Worm (Caenorhabditis elegans) whole organism, midembryonic: Measurements from ENCODE around the gene rsp-1.

Experiments used
- T22C8.4 ChIP-seq: fragments of 200-800 bp; sonication (Bioruptor generic); IDR thresholded peaks from 2 replicates; pipeline ENCODE4 v1.3.6; 2022; ENCODE audit warnings: missing genetic modification characterization, missing compliant biosample characterization
- cog-1 ChIP-seq: sonication (generic microtip); optimal IDR thresholded peaks from 2 replicates; lab custom pipeline; 2016; ENCODE audit warnings: missing genetic modification characterization, missing compliant biosample characterization
- flt-1 ChIP-seq: fragments of 200-800 bp; sonication (Bioruptor generic); IDR thresholded peaks from 2 replicates; pipeline ENCODE4 v1.3.6; 2022; ENCODE audit warnings: missing genetic modification characterization, missing compliant biosample characterization
- klf-2 ChIP-seq: fragments of 200-800 bp; sonication (Bioruptor generic); conservative IDR thresholded peaks from 2 replicates; pipeline ENCODE4 v1.3.6; 2022; ENCODE audit warnings: missing genetic modification reagents, missing genetic modification characterization, missing compliant biosample characterization
- med-1 ChIP-seq: sonication (generic microtip); optimal IDR thresholded peaks from 2 replicates; lab custom pipeline; 2017; ENCODE audit warnings: missing genetic modification characterization, mild to moderate bottlenecking, missing compliant biosample characterization, antibody characterized with exemption, missing genetic modification reagents; ENCODE audit not compliant: insufficient read depth
- ref-1 ChIP-seq: fragments of 200-800 bp; sonication (Bioruptor generic); conservative IDR thresholded peaks from 2 replicates; pipeline ENCODE4 v1.3.6; 2022; ENCODE audit warnings: missing genetic modification reagents, missing genetic modification characterization, missing compliant biosample characterization
- tab-1 ChIP-seq: fragments of 200-800 bp; sonication (Bioruptor generic); IDR thresholded peaks from 2 replicates; pipeline ENCODE4 v1.3.6; 2022; ENCODE audit warnings: missing genetic modification characterization, missing compliant biosample characterization
- ztf-29 ChIP-seq: fragments of 200-800 bp; sonication (Bioruptor generic); IDR thresholded peaks from 2 replicates; pipeline ENCODE4 v1.3.6; 2022; ENCODE audit warnings: missing genetic modification reagents, missing genetic modification characterization, missing compliant biosample characterization

DNA sequence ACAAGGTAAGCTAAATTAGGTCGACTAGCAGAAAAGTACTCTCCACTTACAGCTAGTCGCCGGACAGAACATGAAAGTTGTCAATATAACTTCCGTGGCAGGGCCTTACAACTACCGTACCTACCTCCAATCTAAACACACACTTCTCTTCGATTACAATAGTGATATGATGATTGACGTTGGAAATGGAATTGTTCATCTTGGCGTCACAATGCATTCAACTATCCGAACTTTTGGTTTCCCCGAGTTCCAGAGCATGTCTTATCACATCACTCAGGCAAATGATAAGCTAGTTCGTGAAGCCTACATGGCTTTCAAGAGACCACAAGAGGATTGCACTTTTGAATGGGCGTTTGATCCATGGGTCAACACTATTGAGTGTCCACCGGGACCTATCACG lies 25.8 kb upstream of the rsp-1 start:
- TF ChIP-seq med-1 (GFP tag; lab: Kevin White, UChicago), result no peak
- TF ChIP-seq T22C8.4 (GFP tag; lab: Robert Waterston, UW), result no peak
- no peak for TF ChIP-seq tab-1 (GFP tag; lab: Robert Waterston, UW)
- TF ChIP-seq klf-2 (GFP tag; lab: Robert Waterston, UW), result no peak
- no peak for TF ChIP-seq ztf-29 (GFP tag; lab: Robert Waterston, UW)
- TF ChIP-seq flt-1 (GFP tag; lab: Robert Waterston, UW), result no peak
- no peak for TF ChIP-seq cog-1
- no peak for TF ChIP-seq ref-1
